Fruit fly (Drosophila melanogaster) whole organism: ENCODE measurements around the gene CG42795.

Source experiments
- CG8478 ChIP-seq: fragments of >200 bp; optimal IDR thresholded peaks from 2 replicates; lab custom pipeline; 2018; ENCODE audit warnings: inconsistent platforms
- Dll ChIP-seq: fragments of >200 bp; optimal IDR thresholded peaks from 2 replicates; lab custom pipeline; 2017
- EcR ChIP-seq, 2 experiments: fragments of >200 bp; optimal IDR thresholded peaks; 2 replicates each; lab custom pipeline; 2017; ENCODE audit warnings: missing biosample characterization in 2 of 2, missing genetic modification characterization in 2 of 2, missing genetic modification reagents in 2 of 2

- TF ChIP-seq Dll (lab: Kevin White, UChicago) (no peak), CG8478 (lab: Kevin White, UChicago) (no peak), EcR (GFP tag; optimal IDR thresholded peaks at IDR 0.05; lab: Kevin White, UChicago) (no peak)
Observed at dm6 chr3R:10265552-10266137, 40.2 kb downstream of the CG42795 start.
